Fruit fly (Drosophila melanogaster) whole organism, wandering third instar larva: ENCODE measurements around the gene tau.

ENCODE experiments used
- Abd-B ChIP-seq: fragments of >200 bp; optimal IDR thresholded peaks from 2 replicates; lab custom pipeline; 2017; ENCODE audit warnings: missing biosample characterization, missing genetic modification characterization
- Dif ChIP-seq: fragments of 200-275, 200-300 bp; sonication (Bioruptor generic); optimal IDR thresholded peaks from 2 replicates; lab custom pipeline; 2018; ENCODE audit warnings: missing biosample characterization, missing genetic modification characterization; ENCODE audit not compliant: partially characterized antibody
- GATAd ChIP-seq: sonication (Bioruptor generic); optimal IDR thresholded peaks from 2 replicates; lab custom pipeline; 2016; ENCODE audit warnings: missing biosample characterization, missing genetic modification characterization
- HLH106 ChIP-seq: fragments of 200-800 bp; optimal IDR thresholded peaks from 3 replicates; lab custom pipeline; 2019; ENCODE audit warnings: missing biosample characterization, mild to moderate bottlenecking, missing genetic modification characterization, moderate library complexity
- Hnf4 ChIP-seq: fragments of 200-800 bp; sonication (Bioruptor generic); optimal IDR thresholded peaks from 2 replicates; lab custom pipeline; 2016; ENCODE audit warnings: missing biosample characterization, mild to moderate bottlenecking, missing genetic modification characterization
- Hr78 ChIP-seq: fragments of >200 bp; optimal IDR thresholded peaks from 2 replicates; lab custom pipeline; 2017; ENCODE audit warnings: missing biosample characterization, missing genetic modification characterization
- Hr83 ChIP-seq: fragments of 200-300 bp; sonication (Bioruptor generic); optimal IDR thresholded peaks from 2 replicates; lab custom pipeline; 2016; ENCODE audit warnings: missing biosample characterization, mild to moderate bottlenecking, missing genetic modification characterization, moderate library complexity; ENCODE audit not compliant: poor library complexity, severe bottlenecking
- Jra ChIP-seq: sonication (Bioruptor generic); optimal IDR thresholded peaks from 2 replicates; lab custom pipeline; 2016; ENCODE audit warnings: missing biosample characterization, missing genetic modification characterization
- Mio ChIP-seq: sonication (Bioruptor generic); optimal IDR thresholded peaks from 2 replicates; lab custom pipeline; 2016; ENCODE audit warnings: missing biosample characterization, missing genetic modification characterization
- Myc ChIP-seq: fragments of >200 bp; optimal IDR thresholded peaks from 2 replicates; lab custom pipeline; 2017
- N ChIP-seq: fragments of >200 bp; optimal IDR thresholded peaks from 2 replicates; lab custom pipeline; 2018; ENCODE audit warnings: missing biosample characterization, missing external identifiers, missing genetic modification characterization
- OdsH ChIP-seq: fragments of 200-800 bp; sonication (Bioruptor generic); optimal IDR thresholded peaks from 2 replicates; lab custom pipeline; 2016; ENCODE audit warnings: missing biosample characterization, mild to moderate bottlenecking, missing genetic modification characterization
- Sp1 ChIP-seq: fragments of 200-800 bp; sonication (Bioruptor generic); optimal IDR thresholded peaks from 3 replicates; lab custom pipeline; 2019; ENCODE audit warnings: missing biosample characterization, mild to moderate bottlenecking, missing genetic modification characterization, moderate library complexity
- Vsx2 ChIP-seq: fragments of 200-300, 225-300 bp; sonication (Bioruptor generic); optimal IDR thresholded peaks from 2 replicates; lab custom pipeline; 2018; ENCODE audit warnings: missing biosample characterization, missing genetic modification characterization; ENCODE audit not compliant: partially characterized antibody
- br ChIP-seq: fragments of 200-800 bp; sonication (Bioruptor generic); optimal IDR thresholded peaks from 2 replicates; lab custom pipeline; 2016; ENCODE audit warnings: missing biosample characterization, missing genetic modification characterization
- brk ChIP-seq: fragments of 200-800 bp; sonication (Bioruptor generic); optimal IDR thresholded peaks from 2 replicates; lab custom pipeline; 2016; ENCODE audit warnings: missing biosample characterization, mild to moderate bottlenecking, missing genetic modification characterization
- dl ChIP-seq, 2 experiments: fragments of 175-275, 200-275 bp in 1 of 2; fragments of 200-275 bp in 1 of 2; sonication (Bioruptor generic); optimal IDR thresholded peaks; lab custom pipeline; 2018; ENCODE audit warnings: mild to moderate bottlenecking in 2 of 2, missing biosample characterization in 2 of 2, missing genetic modification characterization in 2 of 2, moderate library complexity in 2 of 2; ENCODE audit not compliant: partially characterized antibody in 2 of 2, insufficient read depth in 1 of 2
- dmrt93B ChIP-seq: fragments of 200-800 bp; sonication (Bioruptor generic); optimal IDR thresholded peaks from 2 replicates; lab custom pipeline; 2018; ENCODE audit warnings: missing biosample characterization, mild to moderate bottlenecking, missing genetic modification characterization
- ey ChIP-seq: fragments of 200-800 bp; sonication (Bioruptor generic); optimal IDR thresholded peaks from 2 replicates; lab custom pipeline; 2016; ENCODE audit warnings: missing biosample characterization, missing genetic modification characterization
- foxo ChIP-seq, 2 experiments: fragments of 200-800 bp; sonication (Bioruptor generic); optimal IDR thresholded peaks; 2 replicates in 1 of 2; 3 replicates in 1 of 2; lab custom pipeline; 2016 to 2017; ENCODE audit warnings: missing biosample characterization in 2 of 2, missing genetic modification characterization in 2 of 2
- fru ChIP-seq: fragments of 200-800 bp; sonication (Bioruptor generic); optimal IDR thresholded peaks from 3 replicates; lab custom pipeline; 2016; ENCODE audit warnings: missing biosample characterization, mild to moderate bottlenecking, missing genetic modification characterization
- h ChIP-seq: fragments of 200-800 bp; sonication (Bioruptor generic); optimal IDR thresholded peaks from 3 replicates; lab custom pipeline; 2016; ENCODE audit warnings: missing biosample characterization, mild to moderate bottlenecking, missing genetic modification characterization
- jim ChIP-seq: fragments of 175-275, 200-325 bp; sonication (Bioruptor generic); optimal IDR thresholded peaks from 2 replicates; lab custom pipeline; 2016; ENCODE audit warnings: missing biosample characterization, mild to moderate bottlenecking, missing genetic modification characterization
- lola ChIP-seq: fragments of >200 bp; optimal IDR thresholded peaks from 2 replicates; lab custom pipeline; 2017; ENCODE audit warnings: missing biosample characterization, missing genetic modification characterization
- pan ChIP-seq: fragments of >200 bp; optimal IDR thresholded peaks from 2 replicates; lab custom pipeline; 2017
- psq ChIP-seq: fragments of 200-800 bp; sonication (Bioruptor generic); optimal IDR thresholded peaks from 3 replicates; lab custom pipeline; 2017; ENCODE audit warnings: missing biosample characterization, mild to moderate bottlenecking, missing genetic modification characterization, moderate library complexity
- rgr ChIP-seq: fragments of 200-800 bp; sonication (Bioruptor generic); optimal IDR thresholded peaks from 3 replicates; lab custom pipeline; 2016; ENCODE audit warnings: missing biosample characterization, mild to moderate bottlenecking, missing genetic modification characterization
- sv ChIP-seq: fragments of 200-800 bp; sonication (Bioruptor generic); optimal IDR thresholded peaks from 3 replicates; lab custom pipeline; 2016; ENCODE audit warnings: missing biosample characterization, missing genetic modification characterization
- tai ChIP-seq: sonication (Bioruptor generic); optimal IDR thresholded peaks from 2 replicates; lab custom pipeline; 2016; ENCODE audit warnings: missing biosample characterization, missing genetic modification characterization
- usp ChIP-seq: fragments of >200 bp; optimal IDR thresholded peaks from 2 replicates; lab custom pipeline; 2017; ENCODE audit warnings: missing biosample characterization, missing genetic modification characterization
- woc ChIP-seq: sonication (Bioruptor generic); optimal IDR thresholded peaks from 2 replicates; lab custom pipeline; 2016; ENCODE audit warnings: missing biosample characterization, mild to moderate bottlenecking, missing genetic modification characterization

Gene tau

dm6 chr3R:27605534-27606250 is 51.1 kb downstream of the tau start:
- TF ChIP-seq GATAd (GFP tag; lab: Kevin White, UChicago), result no peak
- no peak for TF ChIP-seq jim
- peak; percentile 19 for TF ChIP-seq OdsH
- TF ChIP-seq br (GFP tag; lab: Kevin White, UChicago), result peak; percentile 6
- TF ChIP-seq Hr78 (GFP tag; lab: Kevin White, UChicago), result no peak
- peak; percentile 14 for TF ChIP-seq Hnf4 (GFP tag; lab: Kevin White, UChicago)

DNA sequence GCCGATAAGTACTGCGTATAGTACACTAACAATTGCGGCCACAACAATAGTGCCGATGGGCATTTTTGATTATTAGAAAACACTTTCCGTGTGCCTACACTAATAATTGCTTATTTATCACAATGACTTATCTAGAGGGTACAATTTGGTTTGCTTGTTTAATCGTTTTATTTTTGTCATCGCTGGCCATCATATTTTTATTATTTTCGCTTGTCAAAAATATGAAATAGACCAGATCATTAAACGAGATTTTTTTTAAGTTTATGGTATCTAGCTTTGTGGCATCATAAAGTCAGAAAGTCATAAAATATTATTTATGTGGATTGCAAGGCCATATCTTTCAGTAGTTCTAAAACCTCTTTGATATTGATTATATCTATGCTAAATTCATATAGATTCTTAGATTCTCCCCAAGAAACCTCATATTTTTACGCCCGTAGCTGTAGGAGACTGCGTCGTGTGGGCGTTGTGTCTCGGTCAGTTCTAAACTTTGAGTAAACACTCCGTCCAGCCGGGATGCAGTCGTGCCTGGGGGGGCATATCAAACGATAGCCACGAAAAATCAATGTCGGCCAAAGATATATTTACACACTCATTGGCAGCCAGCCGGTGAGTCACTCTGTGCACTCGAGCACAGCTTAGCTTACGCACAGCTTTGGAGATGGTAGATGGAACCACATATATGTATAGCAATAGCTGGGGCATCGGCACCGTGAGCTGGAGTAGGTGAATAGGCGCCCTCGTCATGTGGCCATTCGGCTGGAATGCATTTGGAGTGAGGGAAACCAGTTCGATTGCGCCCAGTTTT is 52.0 kb downstream of the tau start:
- TF ChIP-seq usp (GFP tag; lab: Kevin White, UChicago), result no peak
- TF ChIP-seq OdsH, result peak; percentile 49
- TF ChIP-seq HLH106 (tag; lab: Kevin White, UChicago), result peak; percentile 38
- TF ChIP-seq foxo (GFP tag; optimal IDR thresholded peaks at IDR 0.05; lab: Kevin White, UChicago), result peak in 1 of 2 experiments; percentile 62
- peak; percentile 29 for TF ChIP-seq Sp1 (GFP tag; lab: Kevin White, UChicago)
- peak; percentile 36 for TF ChIP-seq psq (GFP tag; lab: Kevin White, UChicago)
- peak; percentile 53 for TF ChIP-seq fru (GFP tag; lab: Kevin White, UChicago)
- TF ChIP-seq Hr83, result no peak
- TF ChIP-seq h (GFP tag; lab: Kevin White, UChicago), result peak; percentile 47
- TF ChIP-seq woc (GFP tag; lab: Kevin White, UChicago), result peak; percentile 8
- TF ChIP-seq rgr (GFP tag; lab: Kevin White, UChicago), result peak; percentile 32

- TF ChIP-seq HLH106 (tag; lab: Kevin White, UChicago) (no peak), Dif (no peak), sv (no peak), dl (GFP tag; optimal IDR thresholded peaks at IDR 0.05; lab: Kevin White, UChicago; ENCODE audit: insufficient read depth in 1 of 2, partially characterized antibody in 2 of 2) (no peak), woc (GFP tag; lab: Kevin White, UChicago) (no peak), br (GFP tag; lab: Kevin White, UChicago) (no peak), lola (GFP tag; lab: Kevin White, UChicago) (no peak), dmrt93B (GFP tag; lab: Kevin White, UChicago) (no peak), h (GFP tag; lab: Kevin White, UChicago) (no peak), Hr83 (no peak), Hnf4 (GFP tag; lab: Kevin White, UChicago) (no peak), Myc (lab: Kevin White, UChicago) (no peak), Mio (GFP tag; lab: Kevin White, UChicago) (no peak), tai (GFP tag; lab: Kevin White, UChicago) (no peak), fru (GFP tag; lab: Kevin White, UChicago) (no peak), OdsH (no peak)
Measured at dm6 chr3R:27603671-27604070, 53.1 kb downstream of the tau start.

DNA sequence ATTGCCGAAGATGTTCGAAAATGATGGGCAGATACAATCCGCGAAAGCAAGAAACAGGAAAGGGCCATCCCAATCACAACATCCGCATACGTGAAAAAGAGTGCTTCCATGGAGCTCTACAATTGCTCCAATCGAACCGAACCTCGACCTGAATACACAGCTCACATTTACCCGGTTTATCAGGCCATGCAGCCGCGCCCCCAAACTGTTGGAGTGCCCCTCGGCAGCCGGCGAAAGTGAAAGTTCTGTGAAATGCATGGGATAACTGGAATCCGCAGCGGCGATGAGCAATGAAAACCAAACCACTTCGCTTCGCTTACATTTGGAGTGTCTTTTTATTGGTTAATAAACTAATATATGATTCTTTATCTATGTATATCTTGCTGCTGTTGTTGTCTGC is 59.5 kb downstream of the tau start:
- TF ChIP-seq brk (GFP tag; lab: Kevin White, UChicago) (no peak), foxo (GFP tag; optimal IDR thresholded peaks at IDR 0.05; lab: Kevin White, UChicago) (no peak), pan (lab: Kevin White, UChicago) (no peak), N (no peak), Hr78 (GFP tag; lab: Kevin White, UChicago) (no peak), Hr83 (no peak), psq (GFP tag; lab: Kevin White, UChicago) (no peak), jim (no peak), Dif (no peak), Jra (no peak), ey (GFP tag; lab: Kevin White, UChicago) (no peak)

dm6 chr3R:27595979-27596378 is 60.8 kb downstream of the tau start, which contains the start of gene CG5639:
Gene CG5639, minus strand, starts transcription at chr3R:27596130.
- TF ChIP-seq lola (GFP tag; lab: Kevin White, UChicago) (no peak), dl (GFP tag; optimal IDR thresholded peaks at IDR 0.05; lab: Kevin White, UChicago; ENCODE audit: insufficient read depth in 1 of 2, partially characterized antibody in 2 of 2) (no peak), Hnf4 (GFP tag; lab: Kevin White, UChicago) (no peak), Vsx2 (no peak), rgr (GFP tag; lab: Kevin White, UChicago) (no peak), Abd-B (GFP tag; lab: Kevin White, UChicago) (no peak)
